Worm (Caenorhabditis elegans): ENCODE results near the gene nspb-10.

Gene nspb-10

DNA sequence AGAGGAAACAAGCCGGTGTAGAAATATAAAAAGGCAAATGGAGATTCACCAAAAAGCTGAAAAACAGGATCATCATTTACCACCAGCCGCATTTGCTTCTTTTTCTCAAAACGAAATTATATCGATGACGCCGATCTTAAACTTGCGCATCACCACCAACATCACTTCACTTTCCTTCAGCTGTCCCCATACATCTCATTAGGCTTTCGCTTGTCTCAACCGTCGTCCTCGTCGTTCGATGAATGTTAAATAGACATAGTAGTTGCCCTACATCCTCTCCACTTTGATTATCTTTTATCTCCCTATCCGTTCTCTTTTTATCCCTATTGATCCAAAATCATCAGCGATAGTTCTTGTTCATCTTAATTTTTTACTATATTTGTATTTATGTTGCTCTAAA is 38.8 kb upstream of the nspb-10 start:
- TF ChIP-seq aha-1 (tag): no peak
- peak; percentile 4 for TF ChIP-seq hlh-11 (tag; optimal IDR thresholded peaks at IDR 0.05)
- TF ChIP-seq lsy-2 (tag; optimal IDR thresholded peaks at IDR 0.05): no peak
- TF ChIP-seq saeg-2 (GFP tag; IDR thresholded peaks at IDR 0.05): no peak

DNA sequence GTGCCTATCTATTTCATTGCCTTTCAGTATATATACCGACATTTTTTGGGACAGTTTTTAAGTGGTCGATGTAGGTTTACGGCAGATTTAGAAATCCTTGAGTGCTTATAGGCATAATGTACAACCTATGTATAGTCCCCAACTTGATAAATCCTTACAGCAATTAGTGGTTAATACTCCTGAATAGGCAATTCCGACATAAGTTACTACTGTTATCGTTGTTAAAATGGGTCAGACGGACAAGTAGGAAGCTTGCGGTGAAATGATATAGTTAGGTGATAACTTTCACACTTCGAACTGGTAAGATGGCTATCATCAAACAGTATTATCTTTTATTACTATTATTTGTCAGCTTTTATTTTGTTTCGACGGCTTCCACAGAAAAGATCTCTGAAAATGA is 34.7 kb upstream of the nspb-10 start, which contains the start of gene mltn-10:
Gene mltn-10 (plus strand): TSS at position 301 of the 400 bp plus-strand sequence.
- TF ChIP-seq ztf-7 (tag; optimal IDR thresholded peaks at IDR 0.05): no peak
- no peak for TF ChIP-seq mep-1 (tag; optimal IDR thresholded peaks at IDR 0.05)
- TF ChIP-seq Y75B8A.6 (GFP tag; IDR thresholded peaks at IDR 0.05): no peak
- TF ChIP-seq nhr-111 (GFP tag; optimal IDR thresholded peaks at IDR 0.05): no peak
- TF ChIP-seq aha-1 (tag): no peak
- TF ChIP-seq daf-8 (GFP tag; IDR thresholded peaks at IDR 0.05): no peak
- no peak for TF ChIP-seq hmg-1.1 (GFP tag; IDR thresholded peaks at IDR 0.05)
- no peak for TF ChIP-seq egl-43 (GFP tag; IDR thresholded peaks at IDR 0.05)
- TF ChIP-seq ctbp-1 (GFP tag; IDR thresholded peaks at IDR 0.05): no peak
- no peak for TF ChIP-seq ama-1 (optimal IDR thresholded peaks at IDR 0.05)

DNA sequence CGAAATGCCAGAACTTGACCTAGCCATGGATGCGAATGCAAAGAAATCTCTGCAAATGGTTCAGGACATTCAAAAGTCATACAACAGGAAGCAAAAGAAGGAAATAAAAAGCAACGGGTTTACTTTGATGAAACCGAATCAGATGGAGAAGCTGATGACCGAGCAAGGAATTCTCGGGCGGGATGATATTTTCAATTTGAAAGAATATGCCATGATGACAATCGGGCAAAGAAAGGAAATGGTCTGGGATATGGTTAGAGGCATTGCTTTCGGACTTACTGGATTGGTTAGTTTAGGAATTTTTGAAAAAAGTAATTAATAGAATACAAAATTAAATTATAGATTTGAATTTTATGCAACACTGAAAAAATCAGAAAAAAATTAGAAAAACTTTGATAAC is 32.7 kb upstream of the nspb-10 start:
- TF ChIP-seq unc-39 (tag; optimal IDR thresholded peaks at IDR 0.05) (no peak), aha-1 (tag) (peak; percentile 94), nhr-237 (tag; optimal IDR thresholded peaks at IDR 0.05) (no peak), ceh-62 (tag; optimal IDR thresholded peaks at IDR 0.05) (no peak), dpl-1 (GFP tag; optimal IDR thresholded peaks at IDR 0.05) (no peak), madf-5 (GFP tag; IDR thresholded peaks at IDR 0.05) (no peak), zip-11 (GFP tag; IDR thresholded peaks at IDR 0.05) (no peak), dmd-9 (GFP tag; IDR thresholded peaks at IDR 0.05) (no peak)

DNA sequence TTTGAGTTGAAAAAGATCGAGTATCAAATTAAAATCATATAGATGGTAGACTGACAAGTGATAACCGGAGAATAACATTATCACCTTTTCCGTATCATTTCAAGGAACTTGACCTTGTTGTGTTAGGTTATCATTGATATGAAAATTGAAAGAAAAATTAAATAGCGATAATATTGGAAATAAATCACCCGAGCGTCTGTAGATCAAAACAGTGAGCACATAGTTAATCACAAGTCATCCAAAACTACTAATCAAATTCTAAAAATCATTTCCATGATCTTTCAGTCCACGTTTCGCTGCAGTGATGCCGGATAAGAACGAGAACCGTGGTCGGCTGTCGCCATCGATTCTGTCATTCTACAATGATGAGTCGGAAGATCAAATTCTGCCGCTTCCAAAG is 31.7 kb upstream of the nspb-10 start:
- no peak for TF ChIP-seq ces-1 (GFP tag; optimal IDR thresholded peaks at IDR 0.05)
- TF ChIP-seq nhr-42 (GFP tag; IDR thresholded peaks at IDR 0.05): no peak
- TF ChIP-seq vab-7 (GFP tag; IDR thresholded peaks at IDR 0.05): no peak
- no peak for TF ChIP-seq nhr-10 (tag; optimal IDR thresholded peaks at IDR 0.05)
- TF ChIP-seq hlh-11 (tag; optimal IDR thresholded peaks at IDR 0.05): peak; percentile 10
- peak in 1 of 2 experiments; percentile 4 for TF ChIP-seq unc-62 (GFP tag; optimal IDR thresholded peaks at IDR 0.05 in 1 of 2)
- TF ChIP-seq unc-62 (tag; optimal IDR thresholded peaks at IDR 0.05): no peak
- TF ChIP-seq ceh-82 (tag; optimal IDR thresholded peaks at IDR 0.05): no peak
- no peak for TF ChIP-seq Y48G9A.11 (GFP tag; IDR thresholded peaks at IDR 0.05)
- TF ChIP-seq F37D6.2 (tag; optimal IDR thresholded peaks at IDR 0.05): no peak

DNA sequence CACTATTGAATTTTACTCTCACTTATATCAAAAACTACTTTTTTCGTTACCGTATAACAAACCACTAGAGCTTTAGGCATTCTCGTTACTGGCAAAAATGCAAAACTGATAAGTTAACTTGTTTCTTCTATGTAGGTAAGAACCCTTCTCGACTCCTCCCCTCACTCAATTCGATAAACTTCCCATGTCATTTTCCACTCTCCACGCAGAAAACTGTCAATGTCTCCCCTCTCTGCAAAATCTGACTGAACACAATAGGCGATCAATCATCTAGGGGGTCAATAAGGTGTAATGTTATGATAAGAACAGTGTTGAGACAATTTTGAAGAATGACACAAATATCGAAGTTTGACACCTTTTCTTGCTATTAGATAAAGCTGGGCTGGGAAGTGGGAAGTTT is 30.7 kb upstream of the nspb-10 start:
- TF ChIP-seq nhr-28 (tag; optimal IDR thresholded peaks at IDR 0.05) (peak; percentile 20), unc-62 (GFP tag; optimal IDR thresholded peaks at IDR 0.05 in 1 of 2) (peak in 1 of 2 experiments; percentile 90), unc-62 (tag; optimal IDR thresholded peaks at IDR 0.05) (no peak), dmd-9 (GFP tag; IDR thresholded peaks at IDR 0.05) (no peak), ZK337.2 (GFP tag; IDR thresholded peaks at IDR 0.05) (no peak), egl-43 (GFP tag; IDR thresholded peaks at IDR 0.05) (no peak), lin-15B (tag; optimal IDR thresholded peaks at IDR 0.05) (no peak)

DNA sequence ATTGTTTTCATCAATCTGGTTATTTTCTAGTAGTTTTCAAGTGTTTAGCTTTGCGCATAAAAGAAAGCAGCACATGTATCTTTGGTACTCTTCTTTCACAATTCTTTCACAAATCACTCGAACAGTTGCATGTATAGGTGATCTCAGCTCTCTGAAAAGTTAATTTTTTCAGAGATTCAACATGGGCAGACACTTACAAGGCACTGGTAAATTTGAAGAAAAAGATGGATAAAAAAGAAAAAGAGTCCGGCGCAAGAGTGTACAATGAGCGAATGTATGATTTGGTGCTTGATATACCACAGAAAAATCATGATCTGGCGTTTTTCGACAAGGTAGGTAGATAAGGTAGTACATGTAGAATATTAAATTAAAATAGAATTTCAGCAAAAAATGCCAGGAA is 30.1 kb upstream of the nspb-10 start:
- TF ChIP-seq fkh-10 (GFP tag; optimal IDR thresholded peaks at IDR 0.05) (no peak), mxl-2 (GFP tag; conservative IDR thresholded peaks at IDR 0.05) (no peak), gei-8 (GFP tag; optimal IDR thresholded peaks at IDR 0.05) (no peak), mxl-3 (GFP tag; optimal IDR thresholded peaks at IDR 0.05) (no peak), aha-1 (tag) (peak; percentile 97), mep-1 (tag; optimal IDR thresholded peaks at IDR 0.05) (no peak), lin-39 (tag; optimal IDR thresholded peaks at IDR 0.05) (no peak)
